Fruit fly (Drosophila melanogaster) whole organism, embryonic: ENCODE results near the gene Spps.

Source experiments
- Ada2b ChIP-seq: fragments of 200-800 bp; sonication (Bioruptor generic); IDR thresholded peaks from 2 replicates; pipeline ENCODE4 v1.3.6; 2022; ENCODE audit warnings: missing biosample characterization, missing genetic modification characterization
- Asciz ChIP-seq: fragments of 200-800 bp; sonication (Bioruptor generic); optimal IDR thresholded peaks from 2 replicates; lab custom pipeline; 2017; ENCODE audit warnings: missing biosample characterization, mild to moderate bottlenecking, missing genetic modification characterization, missing genetic modification reagents
- Atf6 ChIP-seq: fragments of 200-800 bp; sonication (Bioruptor generic); IDR thresholded peaks from 2 replicates; pipeline ENCODE4 v1.3.6; 2022; ENCODE audit warnings: missing biosample characterization, missing genetic modification characterization
- C15 ChIP-seq: fragments of 200-800 bp; sonication (Bioruptor generic); IDR thresholded peaks from 3 replicates; pipeline ENCODE4 v1.3.6; 2022; ENCODE audit warnings: missing biosample characterization, missing genetic modification characterization
- CG10654 ChIP-seq: fragments of 200-800 bp; sonication (Bioruptor generic); optimal IDR thresholded peaks from 2 replicates; lab custom pipeline; 2016; ENCODE audit warnings: missing biosample characterization, missing genetic modification characterization
- CG12299 ChIP-seq: fragments of 200-800 bp; sonication (Bioruptor generic); optimal IDR thresholded peaks from 2 replicates; lab custom pipeline; 2018; ENCODE audit warnings: missing biosample characterization, mild to moderate bottlenecking, missing genetic modification characterization
- CG14014 ChIP-seq: fragments of 200-800 bp; sonication (Bioruptor generic); IDR thresholded peaks from 2 replicates; pipeline ENCODE4 v1.3.6; 2022; ENCODE audit warnings: missing biosample characterization, missing genetic modification characterization
- CG16813 ChIP-seq: fragments of 200-800 bp; sonication (Bioruptor generic); IDR thresholded peaks from 3 replicates; pipeline ENCODE4 v1.3.6; 2022; ENCODE audit warnings: missing biosample characterization, missing genetic modification characterization; ENCODE audit not compliant: partially characterized antibody
- CG2129 ChIP-seq: fragments of 200-800 bp; sonication (Bioruptor generic); IDR thresholded peaks from 2 replicates; pipeline ENCODE4 v1.3.6; 2022; ENCODE audit warnings: missing biosample characterization, missing genetic modification characterization; ENCODE audit not compliant: partially characterized antibody
- CG31388 ChIP-seq: fragments of 200-800 bp; sonication (Bioruptor generic); optimal IDR thresholded peaks from 2 replicates; lab custom pipeline; 2016; ENCODE audit warnings: missing biosample characterization, missing genetic modification characterization
- CG34224 ChIP-seq: fragments of 200-800 bp; sonication (Bioruptor generic); IDR thresholded peaks from 3 replicates; pipeline ENCODE4 v1.3.6; 2022; ENCODE audit warnings: missing biosample characterization, missing genetic modification characterization; ENCODE audit not compliant: partially characterized antibody
- CG34376 ChIP-seq: fragments of 200-800 bp; sonication (Bioruptor generic); optimal IDR thresholded peaks from 2 replicates; lab custom pipeline; 2018; ENCODE audit warnings: missing biosample characterization, mild to moderate bottlenecking, missing genetic modification characterization
- CG3726 ChIP-seq: fragments of 200-800 bp; sonication (Bioruptor generic); IDR thresholded peaks from 3 replicates; pipeline ENCODE4, ENCODE4 v1.3.6; 2022; ENCODE audit warnings: missing biosample characterization, missing genetic modification characterization
- CG4730 ChIP-seq: fragments of 200-800 bp; sonication (Bioruptor generic); IDR thresholded peaks from 2 replicates; pipeline ENCODE4 v1.3.6; 2022; ENCODE audit warnings: missing biosample characterization, missing genetic modification characterization
- CG5953 ChIP-seq: fragments of 200-800 bp; sonication (Bioruptor generic); IDR thresholded peaks from 2 replicates; pipeline ENCODE4 v1.3.6; 2022; ENCODE audit warnings: missing biosample characterization, missing genetic modification characterization
- CG6654 ChIP-seq: fragments of 200-800 bp; sonication (Bioruptor generic); optimal IDR thresholded peaks from 2 replicates; lab custom pipeline; 2017; ENCODE audit warnings: missing biosample characterization, mild to moderate bottlenecking, missing genetic modification characterization
- CG7963 ChIP-seq: fragments of 200-800 bp; sonication (Bioruptor generic); IDR thresholded peaks from 3 replicates; pipeline ENCODE4 v1.3.6; 2022; ENCODE audit warnings: missing biosample characterization, missing genetic modification characterization; ENCODE audit not compliant: partially characterized antibody
- CG9437 ChIP-seq: fragments of 200-800 bp; sonication (Bioruptor generic); optimal IDR thresholded peaks from 2 replicates; lab custom pipeline; 2018; ENCODE audit warnings: missing biosample characterization, mild to moderate bottlenecking, missing genetic modification characterization
- D ChIP-seq, 2 experiments: fragments of 200-800 bp in 1 of 2; fragments of >200 bp in 1 of 2; sonication (Bioruptor generic) in 1 of 2; optimal IDR thresholded peaks; 2 replicates in 1 of 2; 3 replicates in 1 of 2; lab custom pipeline; 2017; ENCODE audit warnings: mild to moderate bottlenecking in 1 of 2, missing biosample characterization in 1 of 2, missing genetic modification characterization in 1 of 2, missing genetic modification reagents in 1 of 2
- D19A ChIP-seq: fragments of 200-800 bp; optimal IDR thresholded peaks from 3 replicates; lab custom pipeline; 2019; ENCODE audit warnings: missing biosample characterization, mild to moderate bottlenecking, missing genetic modification characterization, moderate library complexity
- ERR ChIP-seq: fragments of 200-800 bp; sonication (Bioruptor generic); optimal IDR thresholded peaks from 2 replicates; lab custom pipeline; 2016; ENCODE audit warnings: missing biosample characterization, missing genetic modification characterization
- Hey ChIP-seq: fragments of 200-800 bp; sonication (Bioruptor generic); optimal IDR thresholded peaks from 3 replicates; lab custom pipeline; 2018; ENCODE audit warnings: missing biosample characterization, mild to moderate bottlenecking, missing genetic modification characterization
- HmgD ChIP-seq: fragments of 200-800 bp; sonication (Bioruptor generic); optimal IDR thresholded peaks from 3 replicates; lab custom pipeline; 2016; ENCODE audit warnings: missing biosample characterization, missing genetic modification characterization
- MTF-1 ChIP-seq: fragments of 200-800 bp; sonication (Bioruptor generic); optimal IDR thresholded peaks from 2 replicates; lab custom pipeline; 2018; ENCODE audit warnings: missing biosample characterization, mild to moderate bottlenecking, missing genetic modification characterization, borderline replicate concordance
- Med ChIP-seq: fragments of 200-800 bp; sonication (Bioruptor generic); peaks from one replicate; lab custom pipeline; 2016; ENCODE audit warnings: missing biosample characterization, missing genetic modification characterization, mild to moderate bottlenecking, inconsistent platforms, moderate library complexity
- NK7.1 ChIP-seq: fragments of 200-800 bp; sonication (Bioruptor generic); optimal IDR thresholded peaks from 3 replicates; lab custom pipeline; 2016; ENCODE audit warnings: missing biosample characterization, missing genetic modification characterization
- Sox102F ChIP-seq: fragments of 200-800 bp; sonication (Bioruptor generic); optimal IDR thresholded peaks from 2 replicates; lab custom pipeline; 2018; ENCODE audit warnings: missing biosample characterization, mild to moderate bottlenecking, missing genetic modification characterization, moderate library complexity
- Stat92E ChIP-seq, 3 experiments: fragments of >200 bp in 2 of 3; fragments of 200-800 bp in 1 of 3; sonication (Bioruptor generic) in 1 of 3; optimal IDR thresholded peaks; 2 replicates each; lab custom pipeline; 2017 to 2019; ENCODE audit warnings: missing biosample characterization in 3 of 3, missing genetic modification characterization in 3 of 3, mild to moderate bottlenecking in 1 of 3, moderate library complexity in 1 of 3
- ab ChIP-seq: fragments of 200-800 bp; sonication (Bioruptor generic); optimal IDR thresholded peaks from 2 replicates; lab custom pipeline; 2016; ENCODE audit warnings: missing biosample characterization, missing genetic modification characterization
- bcd ChIP-seq: fragments of 200-800 bp; sonication (Bioruptor generic); optimal IDR thresholded peaks from 2 replicates; lab custom pipeline; 2017; ENCODE audit warnings: missing biosample characterization, mild to moderate bottlenecking, missing genetic modification characterization
- cas ChIP-seq: fragments of 200-800 bp; sonication (Bioruptor generic); IDR thresholded peaks from 2 replicates; pipeline ENCODE4 v1.3.6; 2022; ENCODE audit warnings: missing biosample characterization, missing genetic modification characterization
- cato ChIP-seq: fragments of 200-800 bp; sonication (Bioruptor generic); optimal IDR thresholded peaks from 2 replicates; lab custom pipeline; 2016; ENCODE audit warnings: missing biosample characterization, missing genetic modification characterization, borderline replicate concordance
- crp ChIP-seq, 2 experiments: fragments of 200-800 bp; sonication (Bioruptor generic); optimal IDR thresholded peaks; 2 replicates in 1 of 2; 3 replicates in 1 of 2; lab custom pipeline; 2017; ENCODE audit warnings: missing biosample characterization in 2 of 2, missing genetic modification characterization in 2 of 2, mild to moderate bottlenecking in 1 of 2, moderate library complexity in 1 of 2
- danr ChIP-seq: fragments of 200-800 bp; sonication (Bioruptor generic); IDR thresholded peaks from 2 replicates; pipeline ENCODE4 v1.3.6; 2022; ENCODE audit warnings: missing biosample characterization, missing genetic modification characterization
- eyg ChIP-seq: fragments of 200-800 bp; sonication (Bioruptor generic); optimal IDR thresholded peaks from 3 replicates; lab custom pipeline; 2016; ENCODE audit warnings: missing biosample characterization, missing genetic modification characterization
- grn ChIP-seq: fragments of 200-800 bp; sonication (Bioruptor generic); optimal IDR thresholded peaks from 3 replicates; lab custom pipeline; 2017; ENCODE audit warnings: missing biosample characterization, missing genetic modification characterization
- lilli ChIP-seq: fragments of 200-800 bp; sonication (Bioruptor generic); optimal IDR thresholded peaks from 3 replicates; lab custom pipeline; 2016; ENCODE audit warnings: missing biosample characterization, missing genetic modification characterization
- lola ChIP-seq, 3 experiments: fragments of >200 bp in 2 of 3; fragments of 200-800 bp in 1 of 3; sonication (Bioruptor generic) in 1 of 3; optimal IDR thresholded peaks; 2 replicates each; lab custom pipeline; 2017 to 2019; ENCODE audit warnings: missing biosample characterization in 3 of 3, missing genetic modification characterization in 3 of 3, mild to moderate bottlenecking in 1 of 3, moderate library complexity in 1 of 3
- nerfin-2 ChIP-seq: fragments of 200-800 bp; sonication (Bioruptor generic); IDR thresholded peaks from 2 replicates; pipeline ENCODE4 v1.3.6; 2022; ENCODE audit warnings: missing biosample characterization, missing genetic modification characterization; ENCODE audit not compliant: partially characterized antibody
- row ChIP-seq: fragments of 200-800 bp; sonication (Bioruptor generic); IDR thresholded peaks from 3 replicates; pipeline ENCODE4 v1.3.6; 2022; ENCODE audit warnings: missing biosample characterization, missing genetic modification characterization
- run ChIP-seq: fragments of 200-800 bp; sonication (Bioruptor generic); optimal IDR thresholded peaks from 3 replicates; lab custom pipeline; 2018; ENCODE audit warnings: missing biosample characterization, mild to moderate bottlenecking, missing genetic modification characterization
- seq ChIP-seq: fragments of 200-800 bp; sonication (Bioruptor generic); IDR thresholded peaks from 2 replicates; pipeline ENCODE4 v1.3.6; 2022; ENCODE audit warnings: missing biosample characterization, missing genetic modification characterization
- slou ChIP-seq: fragments of 200-800 bp; sonication (Bioruptor generic); optimal IDR thresholded peaks from 3 replicates; lab custom pipeline; 2016; ENCODE audit warnings: missing biosample characterization, missing genetic modification characterization
- ssp ChIP-seq: fragments of 200-800 bp; sonication (Bioruptor generic); IDR thresholded peaks from 2 replicates; pipeline ENCODE4 v1.3.6; 2022; ENCODE audit warnings: missing biosample characterization, missing genetic modification characterization
- tio ChIP-seq: fragments of 200-800 bp; sonication (Bioruptor generic); optimal IDR thresholded peaks from 2 replicates; lab custom pipeline; 2017; ENCODE audit warnings: missing biosample characterization, missing genetic modification characterization, inconsistent platforms
- tx ChIP-seq: fragments of 200-800 bp; sonication (Bioruptor generic); optimal IDR thresholded peaks from 2 replicates; lab custom pipeline; 2016; ENCODE audit warnings: missing biosample characterization, missing genetic modification characterization
- usp ChIP-seq: fragments of >200 bp; optimal IDR thresholded peaks from 2 replicates; lab custom pipeline; 2017; ENCODE audit warnings: missing biosample characterization, missing genetic modification characterization
- zen ChIP-seq: fragments of 200-800 bp; sonication (Bioruptor generic); optimal IDR thresholded peaks from 3 replicates; lab custom pipeline; 2018; ENCODE audit warnings: missing biosample characterization, mild to moderate bottlenecking, missing genetic modification characterization, moderate library complexity

Spps gene

DNA sequence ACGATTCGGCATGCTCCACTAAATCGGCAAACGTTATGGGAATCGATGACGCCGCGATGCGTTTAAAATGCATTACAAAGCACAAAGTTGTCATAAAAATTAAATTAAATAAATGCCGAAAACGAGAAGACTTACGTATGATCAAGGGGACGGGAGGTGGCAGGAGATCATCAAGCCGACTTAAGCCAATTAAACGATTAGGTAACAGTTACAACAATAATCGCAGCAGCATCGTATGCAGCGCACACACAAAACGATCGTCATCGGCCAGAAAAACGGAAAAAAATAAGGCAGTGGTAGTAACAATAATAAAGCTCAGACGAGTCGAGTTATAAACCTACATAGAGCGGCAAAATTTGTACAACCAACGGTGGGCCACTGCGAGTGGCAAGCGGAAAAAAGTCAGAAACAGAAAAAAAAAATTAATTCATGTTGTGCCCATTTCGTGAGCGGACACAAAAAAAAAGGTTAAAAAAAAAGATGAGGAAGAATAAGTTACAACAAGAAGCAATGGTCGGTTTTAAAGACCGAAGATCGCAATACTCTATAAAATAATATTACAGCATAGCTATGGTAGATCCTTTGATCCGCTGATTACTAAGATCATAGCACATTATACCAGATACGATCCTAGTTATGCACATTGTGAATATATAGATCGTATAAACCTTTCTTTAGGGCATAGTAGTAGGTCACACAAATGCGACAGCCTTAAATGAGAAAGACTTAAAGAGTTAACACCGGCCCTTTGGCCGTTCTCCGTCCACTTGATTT, 20.2 kb downstream of the Spps start (continued):
- TF ChIP-seq cas (GFP tag; lab: Robert Waterston, UW), result no peak
- no peak for TF ChIP-seq CG16813 (GFP tag; lab: Robert Waterston, UW)
- no peak for TF ChIP-seq usp
- TF ChIP-seq Sox102F (GFP tag; lab: Kevin White, UChicago), result peak; percentile 84
- TF ChIP-seq eyg (GFP tag; lab: Kevin White, UChicago), result no peak
- peak; percentile 81 for TF ChIP-seq Med (GFP tag; lab: Kevin White, UChicago)
- TF ChIP-seq tio (GFP tag; lab: Kevin White, UChicago), result no peak
- TF ChIP-seq lilli (GFP tag; lab: Kevin White, UChicago), result no peak
- no peak for TF ChIP-seq CG3726 (GFP tag; lab: Robert Waterston, UW)
- TF ChIP-seq ab, result no peak
- no peak for TF ChIP-seq C15 (GFP tag; lab: Robert Waterston, UW)
- TF ChIP-seq ERR (GFP tag; lab: Kevin White, UChicago), result no peak
- TF ChIP-seq Atf6 (GFP tag; lab: Robert Waterston, UW), result no peak
- TF ChIP-seq CG4730 (GFP tag; lab: Robert Waterston, UW), result peak; percentile 6; the same call in 1 of the 2 replicates
- peak; percentile 46 for TF ChIP-seq ssp (GFP tag; lab: Robert Waterston, UW)
- TF ChIP-seq CG31388, result no peak
- no peak for TF ChIP-seq grn
- no peak for TF ChIP-seq CG6654 (GFP tag; lab: Kevin White, UChicago)
- TF ChIP-seq CG2129 (GFP tag; lab: Robert Waterston, UW), result no peak
- no peak for TF ChIP-seq CG7963 (GFP tag; lab: Robert Waterston, UW)
- TF ChIP-seq bcd, result peak; percentile 34
- no peak for TF ChIP-seq CG34224 (GFP tag; lab: Robert Waterston, UW)
- TF ChIP-seq CG14014, result 0 out of 2 replicates have a peak, but pooled peaks have one; percentile 22
- TF ChIP-seq CG10654 (GFP tag; lab: Kevin White, UChicago), result peak; percentile 26
- TF ChIP-seq CG5953 (GFP tag; lab: Robert Waterston, UW), result peak; percentile 16; the same call in 1 of the 2 replicates
- TF ChIP-seq tx (GFP tag; lab: Kevin White, UChicago), result no peak
- no peak for TF ChIP-seq CG12299 (tag; lab: Kevin White, UChicago)
- no peak for TF ChIP-seq seq (GFP tag; lab: Robert Waterston, UW)
- TF ChIP-seq MTF-1 (GFP tag; lab: Kevin White, UChicago), result no peak
- TF ChIP-seq slou, result no peak
- TF ChIP-seq nerfin-2 (GFP tag; lab: Robert Waterston, UW), result no peak
- peak; percentile 38 for TF ChIP-seq danr (GFP tag; lab: Robert Waterston, UW)
- peak; percentile 54; the same call in 1 of the 2 replicates for TF ChIP-seq Ada2b (GFP tag; lab: Robert Waterston, UW)
- no peak for TF ChIP-seq run (tag; lab: Kevin White, UChicago)
- TF ChIP-seq CG34376 (GFP tag; lab: Kevin White, UChicago), result no peak
- no peak for TF ChIP-seq Stat92E (GFP tag; optimal IDR thresholded peaks at IDR 0.05; lab: Kevin White, UChicago)
- TF ChIP-seq NK7.1, result no peak
- TF ChIP-seq zen (tag; lab: Kevin White, UChicago), result no peak
- peak; percentile 56 for TF ChIP-seq row (GFP tag; lab: Robert Waterston, UW)
- TF ChIP-seq D (optimal IDR thresholded peaks at IDR 0.05; lab: Kevin White, UChicago), result no peak
- peak; percentile 53 for TF ChIP-seq D (GFP tag; optimal IDR thresholded peaks at IDR 0.05; lab: Kevin White, UChicago)
- no peak for TF ChIP-seq HmgD (GFP tag; lab: Kevin White, UChicago)
- peak; percentile 90 for TF ChIP-seq D19A
- TF ChIP-seq Asciz (GFP tag; lab: Kevin White, UChicago), result peak; percentile 21
- no peak for TF ChIP-seq Hey (tag; lab: Kevin White, UChicago)
- peak; percentile 16 for TF ChIP-seq cato
- peak; percentile 23 for TF ChIP-seq CG9437
- TF ChIP-seq lola (GFP tag; optimal IDR thresholded peaks at IDR 0.05; lab: Kevin White, UChicago), result peak in 1 of 3 experiments; percentile 32
- TF ChIP-seq crp (GFP tag; optimal IDR thresholded peaks at IDR 0.05; lab: Kevin White, UChicago), result no peak
